Fruit fly (Drosophila melanogaster): ENCODE data around the gene fh.
A peak's percentile ranks its signal among the peaks of the same experiment; 100 is the strongest.

The fh gene

dm6 chrX:9109072-9109844 is 39.6 kb downstream of the fh start (continued):
- peak; percentile 62 for TF ChIP-seq CG14710 (tag; optimal IDR thresholded peaks at IDR 0.05)
- no peak for TF ChIP-seq Mrtf (GFP tag; IDR thresholded peaks at IDR 0.05)
- TF ChIP-seq org-1 (GFP tag; optimal IDR thresholded peaks at IDR 0.05) = peak; percentile 17
- TF ChIP-seq CG15269 (tag; optimal IDR thresholded peaks at IDR 0.05) = no peak
- peak; percentile 21 for TF ChIP-seq CG17568 (GFP tag; optimal IDR thresholded peaks at IDR 0.05)
- no peak for TF ChIP-seq ac (GFP tag; optimal IDR thresholded peaks at IDR 0.05)
- peak; percentile 13 for TF ChIP-seq BtbVII (GFP tag; optimal IDR thresholded peaks at IDR 0.05)
- TF ChIP-seq GATAe (GFP tag; conservative IDR thresholded peaks at IDR 0.05) = no peak
- peak; percentile 43 for TF ChIP-seq Asciz (GFP tag; optimal IDR thresholded peaks at IDR 0.05)
- TF ChIP-seq Pdp1 (GFP tag; optimal IDR thresholded peaks at IDR 0.05) = peak; percentile 51 to 63
- no peak for TF ChIP-seq gce (GFP tag; IDR thresholded peaks at IDR 0.05)
- peak; percentile 77 for TF ChIP-seq CG17361 (GFP tag; IDR thresholded peaks at IDR 0.05)
- peak; percentile 20; the same call in 1 of the 2 replicates for TF ChIP-seq E2f1 (GFP tag; IDR thresholded peaks at IDR 0.05)
- peak; percentile 63 for TF ChIP-seq CG2678 (tag; optimal IDR thresholded peaks at IDR 0.05)
- TF ChIP-seq CG34224 (GFP tag; IDR thresholded peaks at IDR 0.05; ENCODE audit: partially characterized antibody) = no peak
- peak; percentile 38; the same call in 1 of the 2 replicates for TF ChIP-seq CG31441 (GFP tag; IDR thresholded peaks at IDR 0.05)
- no peak for TF ChIP-seq dmrt99B (tag; optimal IDR thresholded peaks at IDR 0.05)
- TF ChIP-seq CG12071 (GFP tag; optimal IDR thresholded peaks at IDR 0.05) = peak; percentile 17
- TF ChIP-seq jumu (GFP tag; optimal IDR thresholded peaks at IDR 0.05) = peak; percentile 45
- TF ChIP-seq cato (GFP tag; optimal IDR thresholded peaks at IDR 0.05; ENCODE audit: borderline replicate concordance) = peak; percentile 45
- no peak for TF ChIP-seq bowl (GFP tag; IDR thresholded peaks at IDR 0.05)
- peak; percentile 62 for TF ChIP-seq Oli (tag; optimal IDR thresholded peaks at IDR 0.05)
- peak; percentile 38 for TF ChIP-seq CG12155 (GFP tag; optimal IDR thresholded peaks at IDR 0.05)
- TF ChIP-seq Poxn (GFP tag; IDR thresholded peaks at IDR 0.05) = no peak
- no peak for TF ChIP-seq CG11696 (GFP tag; IDR thresholded peaks at IDR 0.05)
- TF ChIP-seq fd96Cb (tag; optimal IDR thresholded peaks at IDR 0.05) = peak; percentile 38
- no peak for TF ChIP-seq CG11560 (tag; IDR thresholded peaks at IDR 0.05)
- peak; percentile 51 for TF ChIP-seq Meics (GFP tag; optimal IDR thresholded peaks at IDR 0.05)
- no peak for TF ChIP-seq Hr78 (GFP tag; optimal IDR thresholded peaks at IDR 0.05)
- TF ChIP-seq sr (GFP tag; IDR thresholded peaks at IDR 0.05) = no peak
- TF ChIP-seq sima (GFP tag; optimal IDR thresholded peaks at IDR 0.05) = no peak
- TF ChIP-seq Taf1 (GFP tag; IDR thresholded peaks at IDR 0.05) = no peak; the same call in 1 of the 2 replicates
- peak; percentile 43; the same call in 1 of the 2 replicates for TF ChIP-seq CG10366 (GFP tag; IDR thresholded peaks at IDR 0.05)
- TF ChIP-seq danr (GFP tag; IDR thresholded peaks at IDR 0.05) = peak; percentile 43; the same call in 1 of the 2 replicates
- no peak for TF ChIP-seq ken (GFP tag; IDR thresholded peaks at IDR 0.05)
- no peak for TF ChIP-seq CG2129 (GFP tag; IDR thresholded peaks at IDR 0.05; ENCODE audit: partially characterized antibody)
- TF ChIP-seq ase (GFP tag; IDR thresholded peaks at IDR 0.05) = 0 out of 3 replicates have a peak, but pooled peaks have one; percentile 38
- no peak for TF ChIP-seq Gsc (GFP tag; IDR thresholded peaks at IDR 0.05)
- peak; percentile 30 for TF ChIP-seq nerfin-1 (tag; optimal IDR thresholded peaks at IDR 0.05)
- TF ChIP-seq gsb-n (tag; optimal IDR thresholded peaks at IDR 0.05) = peak; percentile 40
- TF ChIP-seq al (GFP tag; IDR thresholded peaks at IDR 0.05) = 0 out of 2 replicates have a peak, but pooled peaks have one; percentile 24
- TF ChIP-seq CG11456 (GFP tag; IDR thresholded peaks at IDR 0.05) = no peak
- no peak; the same call in none of the 2 replicates for TF ChIP-seq sisA (GFP tag; IDR thresholded peaks at IDR 0.05)
- peak; percentile 37 for TF ChIP-seq Dek (tag; optimal IDR thresholded peaks at IDR 0.05)
- TF ChIP-seq Mad (GFP tag; optimal IDR thresholded peaks at IDR 0.05) = peak; percentile 49
- no peak for TF ChIP-seq CG8281 (tag; optimal IDR thresholded peaks at IDR 0.05)
- TF ChIP-seq fd3F (GFP tag; optimal IDR thresholded peaks at IDR 0.05) = peak; percentile 18
- TF ChIP-seq Dip2 (GFP tag; IDR thresholded peaks at IDR 0.05) = no peak
- TF ChIP-seq CG30431 (GFP tag; optimal IDR thresholded peaks at IDR 0.05) = peak; percentile 50
